Fruit fly (Drosophila melanogaster): ENCODE measurements around the gene Ilp8.
A peak's percentile ranks its signal among the peaks of the same experiment; 100 is the strongest.

Ilp8 gene

dm6 chr3L:17044799-17045198 is 12.9 kb upstream of the Ilp8 start, which contains the start of gene Pop5 (continued):
- TF ChIP-seq ham (GFP tag; IDR thresholded peaks at IDR 0.05): no peak
- peak; percentile 1 for TF ChIP-seq CG9817 (tag; optimal IDR thresholded peaks at IDR 0.05)
- peak; percentile 94 for TF ChIP-seq Ets97D (GFP tag; optimal IDR thresholded peaks at IDR 0.05)
- no peak for TF ChIP-seq aop (GFP tag; IDR thresholded peaks at IDR 0.05)
- no peak for TF ChIP-seq CG17186 (GFP tag; optimal IDR thresholded peaks at IDR 0.05)
- TF ChIP-seq btn (GFP tag; optimal IDR thresholded peaks at IDR 0.05): no peak
- TF ChIP-seq CG3995 (GFP tag; optimal IDR thresholded peaks at IDR 0.05): peak; percentile 63
- peak; percentile 19 for TF ChIP-seq CG17359 (tag; optimal IDR thresholded peaks at IDR 0.05)
- no peak for TF ChIP-seq nerfin-1 (tag; optimal IDR thresholded peaks at IDR 0.05)
- TF ChIP-seq Dll (GFP tag; IDR thresholded peaks at IDR 0.05; ENCODE audit: partially characterized antibody): 0 out of 4 replicates have a peak, but pooled peaks have one; percentile 33
- TF ChIP-seq Deaf1 (tag; optimal IDR thresholded peaks at IDR 0.05): no peak
- TF ChIP-seq CG10274 (GFP tag; optimal IDR thresholded peaks at IDR 0.05): no peak
- TF ChIP-seq Rfx (GFP tag; IDR thresholded peaks at IDR 0.05): peak; percentile 45; the same call in 1 of the 2 replicates
- TF ChIP-seq BEAF-32 (GFP tag; optimal IDR thresholded peaks at IDR 0.05): peak; percentile 57
- TF ChIP-seq Mes4 (GFP tag; optimal IDR thresholded peaks at IDR 0.05): peak; percentile 0
- no peak for TF ChIP-seq CG3407 (GFP tag; optimal IDR thresholded peaks at IDR 0.05)
- no peak for TF ChIP-seq NC2β (GFP tag; optimal IDR thresholded peaks at IDR 0.05)
- peak; percentile 69 for TF ChIP-seq pzg (GFP tag; optimal IDR thresholded peaks at IDR 0.05)
- TF ChIP-seq Usf (GFP tag; optimal IDR thresholded peaks at IDR 0.05): no peak
- no peak for TF ChIP-seq C15 (GFP tag; IDR thresholded peaks at IDR 0.05)
- peak; percentile 50 for TF ChIP-seq CrebB (tag; optimal IDR thresholded peaks at IDR 0.05)
- TF ChIP-seq D19A (tag; optimal IDR thresholded peaks at IDR 0.05): no peak
- peak; percentile 77 for TF ChIP-seq Dref (GFP tag; IDR thresholded peaks at IDR 0.05)
- TF ChIP-seq CG18262 (tag; optimal IDR thresholded peaks at IDR 0.05): no peak
- peak; percentile 19 for TF ChIP-seq sug (tag; optimal IDR thresholded peaks at IDR 0.05)
- TF ChIP-seq CG18011 (GFP tag; optimal IDR thresholded peaks at IDR 0.05): peak; percentile 12
- TF ChIP-seq Scr (GFP tag; IDR thresholded peaks at IDR 0.05; ENCODE audit: partially characterized antibody): peak; percentile 55
- no peak for TF ChIP-seq CG7928 (GFP tag; optimal IDR thresholded peaks at IDR 0.05)
- TF ChIP-seq CG18476 (GFP tag; optimal IDR thresholded peaks at IDR 0.05): no peak
- TF ChIP-seq Doc3 (GFP tag; IDR thresholded peaks at IDR 0.05; ENCODE audit: partially characterized antibody): 0 out of 3 replicates have a peak, but pooled peaks have one; percentile 20
- no peak for TF ChIP-seq CG3065 (GFP tag; optimal IDR thresholded peaks at IDR 0.05)
- no peak for TF ChIP-seq Dip2 (GFP tag; IDR thresholded peaks at IDR 0.05)
- no peak for TF ChIP-seq CG5953 (GFP tag; IDR thresholded peaks at IDR 0.05)
- TF ChIP-seq CG34422 (GFP tag; IDR thresholded peaks at IDR 0.05): 0 out of 3 replicates have a peak, but pooled peaks have one; percentile 32
- no peak for TF ChIP-seq CG7839 (tag; optimal IDR thresholded peaks at IDR 0.05)
- TF ChIP-seq HmgD (GFP tag; optimal IDR thresholded peaks at IDR 0.05): peak; percentile 36
- TF ChIP-seq CG13624 (GFP tag; optimal IDR thresholded peaks at IDR 0.05): peak; percentile 6
- TF ChIP-seq Dp (GFP tag; optimal IDR thresholded peaks at IDR 0.05): peak; percentile 89
- no peak for TF ChIP-seq Gsc (GFP tag; IDR thresholded peaks at IDR 0.05)
- no peak for TF ChIP-seq crol (GFP tag; IDR thresholded peaks at IDR 0.05)
- peak; percentile 73 for TF ChIP-seq Elba2 (GFP tag; optimal IDR thresholded peaks at IDR 0.05)
- TF ChIP-seq CoRest (tag; optimal IDR thresholded peaks at IDR 0.05): peak; percentile 69
- TF ChIP-seq pho (GFP tag; optimal IDR thresholded peaks at IDR 0.05): no peak
- peak; percentile 30 for TF ChIP-seq Meics (GFP tag; optimal IDR thresholded peaks at IDR 0.05)
- TF ChIP-seq gsb (GFP tag; IDR thresholded peaks at IDR 0.05): no peak
- TF ChIP-seq p53 (GFP tag; optimal IDR thresholded peaks at IDR 0.05): no peak
- peak; percentile 21 for TF ChIP-seq CG15601 (tag; optimal IDR thresholded peaks at IDR 0.05)
- no peak for TF ChIP-seq gro (GFP tag; optimal IDR thresholded peaks at IDR 0.05)
- no peak for TF ChIP-seq CG15479 (GFP tag; optimal IDR thresholded peaks at IDR 0.05)
- peak; percentile 34 for TF ChIP-seq CG1233 (GFP tag; optimal IDR thresholded peaks at IDR 0.05)
- no peak for TF ChIP-seq B-H1 (GFP tag; IDR thresholded peaks at IDR 0.05)
